Worm (Caenorhabditis elegans): Measurements from ENCODE around the gene C36B7.4.

Gene C36B7.4

ce11 chrX:7085912-7086311 lies at the start of gene C36B7.4:
Gene C36B7.4, minus strand, starts transcription at chrX:7086012.
- TF ChIP-seq W03F9.2 (tag; optimal IDR thresholded peaks at IDR 0.05) (no peak), dao-5 (tag; optimal IDR thresholded peaks at IDR 0.05) (no peak), him-1 (tag; optimal IDR thresholded peaks at IDR 0.05) (no peak)

- TF ChIP-seq dao-5 (tag; optimal IDR thresholded peaks at IDR 0.05) = no peak
- TF ChIP-seq him-1 (tag; optimal IDR thresholded peaks at IDR 0.05) = no peak
- no peak for TF ChIP-seq W03F9.2 (tag; optimal IDR thresholded peaks at IDR 0.05)
Measured at ce11 chrX:7131206-7131605, 45.4 kb upstream of the C36B7.4 start.

ce11 chrX:7129460-7129859 lies 43.6 kb upstream of the C36B7.4 start:
- TF ChIP-seq dao-5 (tag; optimal IDR thresholded peaks at IDR 0.05) (no peak), W03F9.2 (tag; optimal IDR thresholded peaks at IDR 0.05) (no peak), him-1 (tag; optimal IDR thresholded peaks at IDR 0.05) (no peak)

ce11 chrX:7128615-7129014 lies 42.8 kb upstream of the C36B7.4 start:
- TF ChIP-seq him-1 (tag; optimal IDR thresholded peaks at IDR 0.05) = no peak
- TF ChIP-seq dao-5 (tag; optimal IDR thresholded peaks at IDR 0.05) = no peak
- no peak for TF ChIP-seq W03F9.2 (tag; optimal IDR thresholded peaks at IDR 0.05)

ce11 chrX:7126348-7126747 lies 40.5 kb upstream of the C36B7.4 start, which contains the start of gene ist-1:
Gene ist-1, plus strand, starts transcription at chrX:7126648.
- TF ChIP-seq dao-5 (tag; optimal IDR thresholded peaks at IDR 0.05) (no peak), him-1 (tag; optimal IDR thresholded peaks at IDR 0.05) (no peak), W03F9.2 (tag; optimal IDR thresholded peaks at IDR 0.05) (no peak)

ce11 chrX:7125178-7125577 lies 39.4 kb upstream of the C36B7.4 start:
- TF ChIP-seq dao-5 (tag; optimal IDR thresholded peaks at IDR 0.05) (no peak), him-1 (tag; optimal IDR thresholded peaks at IDR 0.05) (no peak), W03F9.2 (tag; optimal IDR thresholded peaks at IDR 0.05) (no peak)

- TF ChIP-seq W03F9.2 (tag; optimal IDR thresholded peaks at IDR 0.05) (no peak), dao-5 (tag; optimal IDR thresholded peaks at IDR 0.05) (no peak), him-1 (tag; optimal IDR thresholded peaks at IDR 0.05) (no peak)
Measured at ce11 chrX:7124044-7124443, 38.2 kb upstream of the C36B7.4 start.

- TF ChIP-seq dao-5 (tag; optimal IDR thresholded peaks at IDR 0.05) (no peak), W03F9.2 (tag; optimal IDR thresholded peaks at IDR 0.05) (no peak), him-1 (tag; optimal IDR thresholded peaks at IDR 0.05) (no peak)
Measured at ce11 chrX:7122655-7123054, 36.8 kb upstream of the C36B7.4 start.

ce11 chrX:7116896-7117295 lies 31.1 kb upstream of the C36B7.4 start, which contains the start of gene hen-1:
Gene hen-1, minus strand, starts transcription at chrX:7116996.
- TF ChIP-seq W03F9.2 (tag; optimal IDR thresholded peaks at IDR 0.05) = no peak
- TF ChIP-seq him-1 (tag; optimal IDR thresholded peaks at IDR 0.05) = no peak
- TF ChIP-seq dao-5 (tag; optimal IDR thresholded peaks at IDR 0.05) = no peak

- TF ChIP-seq dao-5 (tag; optimal IDR thresholded peaks at IDR 0.05) (no peak), him-1 (tag; optimal IDR thresholded peaks at IDR 0.05) (no peak), W03F9.2 (tag; optimal IDR thresholded peaks at IDR 0.05) (no peak)
Measured at ce11 chrX:7112589-7112988, 26.8 kb upstream of the C36B7.4 start, which contains the start of gene C36B7.1. Gene C36B7.1, plus strand, starts transcription at chrX:7112889.

ce11 chrX:7106103-7106502 lies 20.3 kb upstream of the C36B7.4 start, which contains the start of gene C36B7.2:
Gene C36B7.2, plus strand, starts transcription at chrX:7106403.
- TF ChIP-seq W03F9.2 (tag; optimal IDR thresholded peaks at IDR 0.05) (no peak), dao-5 (tag; optimal IDR thresholded peaks at IDR 0.05) (no peak), him-1 (tag; optimal IDR thresholded peaks at IDR 0.05) (no peak)

- TF ChIP-seq W03F9.2 (tag; optimal IDR thresholded peaks at IDR 0.05) = no peak
- no peak for TF ChIP-seq dao-5 (tag; optimal IDR thresholded peaks at IDR 0.05)
- TF ChIP-seq him-1 (tag; optimal IDR thresholded peaks at IDR 0.05) = no peak
Measured at ce11 chrX:7101477-7101876, 15.7 kb upstream of the C36B7.4 start, which contains the start of gene C36B7.3. Gene C36B7.3, plus strand, starts transcription at chrX:7101777.

- TF ChIP-seq him-1 (tag; optimal IDR thresholded peaks at IDR 0.05) (no peak), W03F9.2 (tag; optimal IDR thresholded peaks at IDR 0.05) (no peak), dao-5 (tag; optimal IDR thresholded peaks at IDR 0.05) (no peak)
Measured at ce11 chrX:7100290-7100689, 14.5 kb upstream of the C36B7.4 start, which contains the start of gene C36B7.6. Gene C36B7.6, minus strand, starts transcription at chrX:7100338.

ce11 chrX:7099049-7099448 lies 13.2 kb upstream of the C36B7.4 start:
- no peak for TF ChIP-seq dao-5 (tag; optimal IDR thresholded peaks at IDR 0.05)
- no peak for TF ChIP-seq W03F9.2 (tag; optimal IDR thresholded peaks at IDR 0.05)

ce11 chrX:7096349-7096748 lies 10.5 kb upstream of the C36B7.4 start, which contains the start of gene C36B7.5:
Gene C36B7.5, minus strand, starts transcription at chrX:7096449.
- no peak for TF ChIP-seq W03F9.2 (tag; optimal IDR thresholded peaks at IDR 0.05)
